Worm (Caenorhabditis elegans) whole organism, L4 larva: ENCODE data around the gene R08A2.9.

Source experiments
- D1046.2 ChIP-seq: fragments of 200-800 bp; sonication (Bioruptor generic); IDR thresholded peaks from 2 replicates; pipeline ENCODE4 v1.3.6; 2022; ENCODE audit warnings: missing genetic modification characterization, missing compliant biosample characterization
- F26F4.8 ChIP-seq: fragments of 200-800 bp; sonication (Bioruptor generic); conservative IDR thresholded peaks from 2 replicates; pipeline ENCODE4 v1.3.6; 2022; ENCODE audit warnings: missing genetic modification characterization, missing compliant biosample characterization
- F49E8.2 ChIP-seq: sonication (generic microtip); optimal IDR thresholded peaks from 2 replicates; lab custom pipeline; 2016; ENCODE audit warnings: missing compliant biosample characterization, mild to moderate bottlenecking, missing genetic modification characterization, borderline replicate concordance
- aha-1 ChIP-seq: fragments of 150-350 bp; peaks from one replicate; lab custom pipeline; 2014; ENCODE audit warnings: missing biosample characterization, missing genetic modification characterization
- ama-1 ChIP-seq: fragments of 150-350 bp; optimal IDR thresholded peaks from 2 replicates; lab custom pipeline; 2014; ENCODE audit warnings: inconsistent platforms, mixed read lengths
- attf-4 ChIP-seq: sonication (generic microtip); optimal IDR thresholded peaks from 3 replicates; lab custom pipeline; 2017; ENCODE audit warnings: missing biosample characterization, missing genetic modification characterization
- ceh-32 ChIP-seq: sonication (generic microtip); optimal IDR thresholded peaks from 2 replicates; lab custom pipeline; 2016; ENCODE audit warnings: mild to moderate bottlenecking, missing genetic modification characterization, missing compliant biosample characterization; ENCODE audit not compliant: poor library complexity
- ceh-62 ChIP-seq: sonication (generic microtip); optimal IDR thresholded peaks from 2 replicates; lab custom pipeline; 2017; ENCODE audit warnings: missing biosample characterization, missing genetic modification characterization
- daf-16 ChIP-seq, 3 experiments: sonication (generic microtip); optimal IDR thresholded peaks; 2 replicates each; lab custom pipeline; 2016 to 2017; ENCODE audit warnings: missing genetic modification characterization in 3 of 3, missing genetic modification reagents in 3 of 3, mild to moderate bottlenecking in 2 of 3, missing compliant biosample characterization in 2 of 3, missing biosample characterization in 1 of 3, moderate library complexity in 1 of 3
- daf-8 ChIP-seq: fragments of 200-800 bp; sonication (Bioruptor generic); IDR thresholded peaks from 2 replicates; pipeline ENCODE4 v1.3.6; 2022; ENCODE audit warnings: missing genetic modification characterization, missing compliant biosample characterization
- dmd-6 ChIP-seq: fragments of 200-800 bp; sonication (Bioruptor generic); IDR thresholded peaks from 2 replicates; pipeline ENCODE4 v1.3.6; 2022; ENCODE audit warnings: missing genetic modification reagents, missing genetic modification characterization, missing compliant biosample characterization
- fos-1 ChIP-seq: fragments of 150-350 bp; optimal IDR thresholded peaks from 2 replicates; lab custom pipeline; 2014; ENCODE audit warnings: missing biosample characterization, missing genetic modification characterization
- hif-1 ChIP-seq, 2 experiments: sonication (generic microtip); optimal IDR thresholded peaks; 2 replicates each; lab custom pipeline; 2016 to 2017; ENCODE audit warnings: missing compliant biosample characterization in 2 of 2, missing genetic modification characterization in 2 of 2, missing genetic modification reagents in 2 of 2, missing genotype in 2 of 2, mild to moderate bottlenecking in 1 of 2
- hmg-1.1 ChIP-seq: fragments of 200-800 bp; sonication (Bioruptor generic); IDR thresholded peaks from 2 replicates; pipeline ENCODE4 v1.3.6; 2022; ENCODE audit warnings: missing genetic modification reagents, missing genetic modification characterization, missing compliant biosample characterization
- lin-15B ChIP-seq: fragments of 150-350 bp; sonication (generic microtip); optimal IDR thresholded peaks from 3 replicates; lab custom pipeline; 2014; ENCODE audit warnings: missing biosample characterization, missing genetic modification characterization
- lin-39 ChIP-seq: fragments of 150-350 bp; optimal IDR thresholded peaks from 2 replicates; lab custom pipeline; 2014; ENCODE audit warnings: missing biosample characterization, missing genetic modification reagents, missing genetic modification characterization
- madf-9 ChIP-seq: fragments of 200-800 bp; sonication (Bioruptor generic); conservative IDR thresholded peaks from 2 replicates; pipeline ENCODE4 v1.3.6; 2022; ENCODE audit warnings: missing genetic modification reagents, missing genetic modification characterization, missing compliant biosample characterization
- mdl-1 ChIP-seq, 2 experiments: fragments of 150-350 bp in 1 of 2; sonication (generic microtip) in 1 of 2; optimal IDR thresholded peaks; 2 replicates each; lab custom pipeline; 2014 to 2017; ENCODE audit warnings: missing biosample characterization in 2 of 2, missing genetic modification characterization in 2 of 2
- mdt-29 ChIP-seq: fragments of 200-800 bp; sonication (Bioruptor generic); IDR thresholded peaks from 2 replicates; pipeline ENCODE4 v1.3.6; 2022; ENCODE audit warnings: missing genetic modification reagents, missing genetic modification characterization, missing compliant biosample characterization
- mxl-3 ChIP-seq: fragments of 200-800 bp; sonication (Bioruptor generic); optimal IDR thresholded peaks from 2 replicates; lab custom pipeline; 2018; ENCODE audit warnings: mild to moderate bottlenecking, missing genetic modification characterization, missing compliant biosample characterization
- nhr-102 ChIP-seq: sonication (generic microtip); optimal IDR thresholded peaks from 2 replicates; lab custom pipeline; 2016; ENCODE audit warnings: mild to moderate bottlenecking, missing genetic modification characterization, moderate library complexity, missing compliant biosample characterization
- nhr-111 ChIP-seq: fragments of 200-800 bp; sonication (Bioruptor generic); optimal IDR thresholded peaks from 2 replicates; lab custom pipeline; 2018; ENCODE audit warnings: mild to moderate bottlenecking, missing genetic modification characterization, missing compliant biosample characterization
- nhr-28 ChIP-seq: fragments of 150-350 bp; optimal IDR thresholded peaks from 2 replicates; lab custom pipeline; 2014; ENCODE audit warnings: missing biosample characterization, missing genetic modification characterization
- nhr-48 ChIP-seq: sonication (generic microtip); optimal IDR thresholded peaks from 2 replicates; lab custom pipeline; 2016; ENCODE audit warnings: mild to moderate bottlenecking, missing genetic modification characterization, missing compliant biosample characterization
- php-3 ChIP-seq: fragments of 200-800 bp; sonication (Bioruptor generic); IDR thresholded peaks from 2 replicates; pipeline ENCODE4 v1.3.6; 2022; ENCODE audit warnings: missing genetic modification reagents, missing genetic modification characterization, missing compliant biosample characterization
- saeg-2 ChIP-seq: fragments of 200-800 bp; sonication (Bioruptor generic); IDR thresholded peaks from 2 replicates; pipeline ENCODE4 v1.3.6; 2022; ENCODE audit warnings: missing genetic modification reagents, missing genetic modification characterization, missing compliant biosample characterization
- set-16 ChIP-seq: fragments of 200-800 bp; sonication (Bioruptor generic); IDR thresholded peaks from 2 replicates; pipeline ENCODE4 v1.3.6; 2022; ENCODE audit warnings: missing genetic modification reagents, missing genetic modification characterization, missing compliant biosample characterization
- skn-1 ChIP-seq: fragments of 150-350 bp; optimal IDR thresholded peaks from 2 replicates; lab custom pipeline; 2014; ENCODE audit warnings: missing biosample characterization, missing genetic modification characterization
- snpc-4 ChIP-seq: fragments of 150-350 bp; optimal IDR thresholded peaks from 2 replicates; lab custom pipeline; 2014; ENCODE audit warnings: missing biosample characterization, missing genetic modification characterization
- tra-1 ChIP-seq: fragments of 200-800 bp; sonication (Bioruptor generic); IDR thresholded peaks from 2 replicates; pipeline ENCODE4 v1.3.6; 2022; ENCODE audit warnings: missing genetic modification reagents, missing genetic modification characterization, missing compliant biosample characterization
- unc-130 ChIP-seq: sonication (generic microtip); optimal IDR thresholded peaks from 2 replicates; lab custom pipeline; 2016; ENCODE audit warnings: missing genetic modification reagents, missing genetic modification characterization, missing compliant biosample characterization
- unc-62 ChIP-seq, 3 experiments: fragments of 150-350 bp in 1 of 3; sonication (generic microtip); optimal IDR thresholded peaks in 2 of 3; peaks in 1 of 3; 1 replicate in 1 of 3; 2 replicates in 2 of 3; lab custom pipeline; 2014 to 2017; ENCODE audit warnings: missing biosample characterization in 3 of 3, missing genetic modification characterization in 3 of 3, missing genetic modification reagents in 3 of 3, missing genotype in 1 of 3
- vab-7 ChIP-seq: fragments of 200-800 bp; sonication (Bioruptor generic); IDR thresholded peaks from 2 replicates; pipeline ENCODE4 v1.3.6; 2022; ENCODE audit warnings: missing genetic modification reagents, missing genetic modification characterization, missing compliant biosample characterization

The R08A2.9 gene

DNA sequence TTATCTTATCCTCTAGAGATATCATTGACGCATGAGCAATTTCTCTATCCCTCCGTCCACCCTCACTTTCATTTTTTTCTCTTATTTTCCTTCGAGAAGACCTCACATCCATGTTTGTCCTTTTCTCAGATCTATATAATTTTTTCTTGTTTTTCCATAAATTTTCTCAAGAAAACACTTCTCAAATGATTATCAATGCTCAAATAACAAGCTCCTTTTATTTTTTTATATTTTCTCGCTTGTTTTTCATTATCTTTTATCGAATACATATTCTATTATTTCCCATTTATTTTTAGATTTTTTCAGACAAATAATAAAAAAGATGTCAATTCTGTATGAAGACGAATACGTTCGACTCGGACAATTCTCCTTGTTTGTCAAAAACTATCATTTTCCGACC is 15.0 kb downstream of the R08A2.9 start, which contains the start of gene R08A2.7:
Gene R08A2.7, plus strand, starts transcription at position 301 of the 400 bp plus-strand sequence.
- TF ChIP-seq unc-62 (GFP tag; optimal IDR thresholded peaks at IDR 0.05 in 1 of 2; lab: Kevin White, UChicago) (peak in 1 of 2 experiments; percentile 61), unc-62 (tag; optimal IDR thresholded peaks at IDR 0.05; lab: Kevin White, UChicago) (no peak), attf-4 (tag; lab: Kevin White, UChicago) (no peak)

DNA sequence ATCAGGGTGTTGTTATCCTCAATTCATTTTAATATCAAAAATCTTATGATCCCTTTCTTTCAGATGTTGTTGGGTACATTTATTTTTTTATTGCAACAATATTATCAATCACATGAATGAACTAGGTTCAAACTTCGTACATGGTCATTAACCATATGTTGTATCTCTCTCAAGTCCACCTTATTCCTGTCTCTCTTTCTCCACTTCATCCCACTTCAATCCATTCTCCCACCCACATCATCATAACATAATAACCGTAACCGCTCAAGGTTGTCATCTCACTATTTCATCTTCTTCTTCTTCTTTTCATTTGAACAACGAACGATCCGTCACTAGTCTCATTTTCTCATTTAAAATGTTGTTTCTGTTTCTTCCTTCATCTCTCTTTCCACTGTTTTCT is 17.4 kb downstream of the R08A2.9 start:
- no peak for TF ChIP-seq saeg-2 (GFP tag; lab: Robert Waterston, UW)
- no peak for TF ChIP-seq fos-1
- TF ChIP-seq mxl-3 (GFP tag; lab: Kevin White, UChicago): peak; percentile 3
- TF ChIP-seq attf-4 (tag; lab: Kevin White, UChicago): no peak
- TF ChIP-seq F49E8.2 (tag; lab: Kevin White, UChicago): no peak
- TF ChIP-seq daf-8 (GFP tag; lab: Robert Waterston, UW): no peak
- TF ChIP-seq nhr-48 (tag; lab: Kevin White, UChicago): peak; percentile 91
- peak; percentile 59 for TF ChIP-seq nhr-28 (tag; lab: Kevin White, UChicago)
- TF ChIP-seq dmd-6 (GFP tag; lab: Robert Waterston, UW): peak; percentile 51

DNA sequence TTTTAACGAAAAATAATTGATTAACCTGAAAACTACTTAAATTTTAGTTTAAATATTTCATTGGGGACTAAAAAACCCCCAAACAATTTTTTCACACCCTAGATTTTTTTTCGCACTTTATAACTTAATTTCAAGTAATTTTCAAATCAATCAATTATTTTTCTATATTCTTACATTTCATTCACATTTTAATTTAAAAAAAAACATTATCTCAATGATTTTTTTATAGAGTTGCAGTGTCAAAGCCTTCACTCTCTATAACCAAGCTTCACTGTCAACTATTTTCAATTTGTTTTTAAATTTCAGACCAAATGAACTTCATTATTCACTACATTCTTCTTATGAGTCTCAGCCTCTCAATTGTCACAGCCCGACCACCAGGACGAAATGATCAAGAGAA is 18.5 kb downstream of the R08A2.9 start, which contains the start of gene Y50E8A.1:
Gene Y50E8A.1, plus strand, starts transcription at position 301 of the 400 bp plus-strand sequence.
- TF ChIP-seq D1046.2 (no peak), lin-15B (tag; lab: Kevin White, UChicago) (no peak), saeg-2 (GFP tag; lab: Robert Waterston, UW) (no peak), unc-130 (GFP tag; lab: Kevin White, UChicago) (no peak), nhr-102 (tag; lab: Kevin White, UChicago) (no peak), aha-1 (tag; lab: Kevin White, UChicago) (peak; percentile 72), mdl-1 (tag; optimal IDR thresholded peaks at IDR 0.05; lab: Kevin White, UChicago) (no peak), mdt-29 (no peak)

DNA sequence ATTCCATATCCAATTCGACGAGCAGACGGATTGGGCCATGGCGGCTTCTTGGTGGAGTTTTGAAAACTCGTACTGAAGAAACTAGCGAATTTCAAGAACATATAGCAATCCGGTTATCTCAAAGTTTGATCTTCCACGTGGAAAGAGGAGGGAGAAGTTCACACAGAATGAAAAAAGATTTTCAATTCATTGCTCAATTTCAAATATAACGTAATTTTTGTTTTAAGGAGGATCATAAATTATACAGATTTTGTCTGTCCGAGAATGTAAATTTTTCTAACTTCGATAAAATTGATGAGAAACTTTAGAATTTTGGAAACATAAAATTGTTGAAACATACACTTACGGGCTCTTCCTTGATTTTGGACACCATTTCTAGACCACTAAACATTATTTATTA is 20.7 kb downstream of the R08A2.9 start, which contains the start of gene Y50E8A.2:
Gene Y50E8A.2, minus strand, starts transcription at position 101 of the 400 bp plus-strand sequence.
- TF ChIP-seq snpc-4 (no peak), F26F4.8 (GFP tag; lab: Robert Waterston, UW) (no peak), set-16 (no peak), ceh-62 (no peak), hif-1 (tag; optimal IDR thresholded peaks at IDR 0.05; lab: Kevin White, UChicago) (no peak), vab-7 (GFP tag; lab: Robert Waterston, UW) (no peak), ceh-32 (tag; lab: Kevin White, UChicago) (no peak), skn-1 (no peak), ama-1 (lab: Kevin White, UChicago) (no peak), tra-1 (GFP tag; lab: Robert Waterston, UW) (no peak), lin-39 (no peak), nhr-111 (GFP tag; lab: Kevin White, UChicago) (no peak), daf-16 (GFP tag; optimal IDR thresholded peaks at IDR 0.05; lab: Kevin White, UChicago) (no peak), daf-16 (tag; optimal IDR thresholded peaks at IDR 0.05; lab: Kevin White, UChicago) (no peak), hmg-1.1 (GFP tag; lab: Robert Waterston, UW) (no peak), php-3 (no peak)

DNA sequence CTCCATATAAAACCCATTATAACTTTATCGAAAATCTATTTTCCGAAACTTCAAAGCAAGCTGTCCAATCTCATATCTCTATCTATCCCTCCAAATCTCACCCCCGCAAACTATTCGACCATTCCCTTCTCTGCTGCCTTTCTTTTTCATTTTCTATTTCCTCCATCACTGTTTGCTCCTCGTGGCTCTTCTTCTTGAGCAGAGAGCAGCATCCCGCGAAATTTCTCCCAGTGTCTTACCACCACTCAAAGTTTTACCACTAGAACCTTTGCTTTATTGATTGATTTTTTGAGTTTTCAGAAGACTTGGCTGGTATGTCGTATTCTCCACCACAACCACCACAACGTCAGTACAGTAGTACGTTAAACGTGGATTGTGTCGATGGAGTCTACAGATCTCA is 21.3 kb downstream of the R08A2.9 start, which contains the start of gene oig-3:
Gene oig-3, plus strand, starts transcription at position 301 of the 400 bp plus-strand sequence.
- TF ChIP-seq madf-9: no peak
- no peak for TF ChIP-seq dmd-6 (GFP tag; lab: Robert Waterston, UW)
